Fruit fly (Drosophila melanogaster) whole organism, embryonic: Measurements from ENCODE around the gene VhaAC45RP.

ENCODE experiments used
- Asciz ChIP-seq: fragments of 200-800 bp; sonication (Bioruptor generic); optimal IDR thresholded peaks from 2 replicates; lab custom pipeline; 2017; ENCODE audit warnings: missing biosample characterization, mild to moderate bottlenecking, missing genetic modification characterization, missing genetic modification reagents
- Awh ChIP-seq: fragments of 200-800 bp; sonication (Bioruptor generic); IDR thresholded peaks from 2 replicates; pipeline ENCODE4, ENCODE4 v1.3.6; 2022; ENCODE audit warnings: missing biosample characterization, missing genetic modification characterization
- Bdp1 ChIP-seq: fragments of 200-800 bp; sonication (Bioruptor generic); optimal IDR thresholded peaks from 3 replicates; lab custom pipeline; 2016; ENCODE audit warnings: missing biosample characterization, missing genetic modification characterization
- CG10321 ChIP-seq: fragments of 200-800 bp; sonication (Bioruptor generic); IDR thresholded peaks from 2 replicates; pipeline ENCODE4 v1.3.6; 2022; ENCODE audit warnings: missing biosample characterization, missing genetic modification characterization
- CG10543 ChIP-seq: fragments of 200-800 bp; sonication (Bioruptor generic); optimal IDR thresholded peaks from 3 replicates; lab custom pipeline; 2017; ENCODE audit warnings: missing biosample characterization, mild to moderate bottlenecking, missing genetic modification characterization, moderate library complexity
- CG1233 ChIP-seq: fragments of 200-800 bp; sonication (Bioruptor generic); optimal IDR thresholded peaks from 4 replicates; lab custom pipeline; 2018; ENCODE audit warnings: missing biosample characterization, mild to moderate bottlenecking, missing genetic modification characterization
- CG12391 ChIP-seq: fragments of 200-800 bp; sonication (Bioruptor generic); optimal IDR thresholded peaks from 3 replicates; lab custom pipeline; 2018; ENCODE audit warnings: missing biosample characterization, mild to moderate bottlenecking, missing genetic modification characterization, moderate library complexity
- CG13123 ChIP-seq: fragments of 200-800 bp; sonication (Bioruptor generic); optimal IDR thresholded peaks from 2 replicates; lab custom pipeline; 2016; ENCODE audit warnings: missing biosample characterization, missing genetic modification characterization
- CG14014 ChIP-seq: fragments of 200-800 bp; sonication (Bioruptor generic); IDR thresholded peaks from 2 replicates; pipeline ENCODE4 v1.3.6; 2022; ENCODE audit warnings: missing biosample characterization, missing genetic modification characterization
- CG15011 ChIP-seq: fragments of 200-800 bp; sonication (Bioruptor generic); optimal IDR thresholded peaks from 3 replicates; lab custom pipeline; 2018; ENCODE audit warnings: missing biosample characterization, mild to moderate bottlenecking, missing genetic modification characterization
- CG16813 ChIP-seq: fragments of 200-800 bp; sonication (Bioruptor generic); IDR thresholded peaks from 3 replicates; pipeline ENCODE4 v1.3.6; 2022; ENCODE audit warnings: missing biosample characterization, missing genetic modification characterization; ENCODE audit not compliant: partially characterized antibody
- CG17568 ChIP-seq: fragments of 200-800 bp; sonication (Bioruptor generic); optimal IDR thresholded peaks from 2 replicates; lab custom pipeline; 2018; ENCODE audit warnings: missing biosample characterization, mild to moderate bottlenecking, missing genetic modification characterization, moderate library complexity
- CG18599 ChIP-seq: fragments of 200-800 bp; sonication (Bioruptor generic); optimal IDR thresholded peaks from 3 replicates; lab custom pipeline; 2017; ENCODE audit warnings: missing biosample characterization, missing genetic modification characterization, mild to moderate bottlenecking, moderate library complexity, missing genetic modification reagents
- CG18764 ChIP-seq: fragments of 200-800 bp; sonication (Bioruptor generic); optimal IDR thresholded peaks from 3 replicates; lab custom pipeline; 2016; ENCODE audit warnings: missing biosample characterization, missing genetic modification characterization
- CG2199 ChIP-seq: fragments of 200-800 bp; sonication (Bioruptor generic); IDR thresholded peaks from 3 replicates; pipeline ENCODE4 v1.3.6; 2022; ENCODE audit warnings: missing biosample characterization, missing genetic modification characterization
- CG30020 ChIP-seq: fragments of 200-800 bp; optimal IDR thresholded peaks from 2 replicates; lab custom pipeline; 2019; ENCODE audit warnings: missing biosample characterization, mild to moderate bottlenecking, missing genetic modification characterization, moderate library complexity
- CG32767 ChIP-seq: fragments of 200-800 bp; sonication (Bioruptor generic); IDR thresholded peaks from 2 replicates; pipeline ENCODE4 v1.3.6; 2022; ENCODE audit warnings: missing biosample characterization, missing genetic modification characterization
- CG4360 ChIP-seq: fragments of 200-800 bp; sonication (Bioruptor generic); IDR thresholded peaks from 2 replicates; pipeline ENCODE4 v1.3.6; 2022; ENCODE audit warnings: missing biosample characterization, missing genetic modification characterization
- CG4820 ChIP-seq: fragments of 200-800 bp; sonication (Bioruptor generic); optimal IDR thresholded peaks from 3 replicates; lab custom pipeline; 2016; ENCODE audit warnings: missing biosample characterization, missing genetic modification characterization
- CG6654 ChIP-seq: fragments of 200-800 bp; sonication (Bioruptor generic); optimal IDR thresholded peaks from 2 replicates; lab custom pipeline; 2017; ENCODE audit warnings: missing biosample characterization, mild to moderate bottlenecking, missing genetic modification characterization
- CG7963 ChIP-seq: fragments of 200-800 bp; sonication (Bioruptor generic); IDR thresholded peaks from 3 replicates; pipeline ENCODE4 v1.3.6; 2022; ENCODE audit warnings: missing biosample characterization, missing genetic modification characterization; ENCODE audit not compliant: partially characterized antibody
- CG8281 ChIP-seq: fragments of 200-800 bp; sonication (Bioruptor generic); optimal IDR thresholded peaks from 2 replicates; lab custom pipeline; 2018; ENCODE audit warnings: missing biosample characterization, mild to moderate bottlenecking, missing genetic modification characterization, moderate library complexity
- Camta ChIP-seq: fragments of 200-800 bp; sonication (Bioruptor generic); optimal IDR thresholded peaks from 2 replicates; lab custom pipeline; 2016; ENCODE audit warnings: missing biosample characterization, missing genetic modification characterization
- Dip3 ChIP-seq: fragments of 200-800 bp; sonication (Bioruptor generic); optimal IDR thresholded peaks from 3 replicates; lab custom pipeline; 2016; ENCODE audit warnings: missing biosample characterization, missing genetic modification characterization
- Ets65A ChIP-seq: fragments of 200-800 bp; sonication (Bioruptor generic); peaks from one replicate; lab custom pipeline; 2016; ENCODE audit warnings: missing biosample characterization, missing genetic modification characterization
- Fer1 ChIP-seq: fragments of 200-800 bp; sonication (Bioruptor generic); optimal IDR thresholded peaks from 2 replicates; lab custom pipeline; 2017; ENCODE audit warnings: missing biosample characterization, mild to moderate bottlenecking, missing genetic modification characterization
- H2.0 ChIP-seq: fragments of 200-800 bp; sonication (Bioruptor generic); IDR thresholded peaks from 2 replicates; pipeline ENCODE4 v1.3.6; 2022; ENCODE audit warnings: missing biosample characterization, missing genetic modification characterization
- Hand ChIP-seq: fragments of 200-800 bp; sonication (Bioruptor generic); optimal IDR thresholded peaks from 2 replicates; lab custom pipeline; 2017; ENCODE audit warnings: mild to moderate bottlenecking, missing biosample characterization, missing genetic modification reagents, missing genetic modification characterization
- Hmr ChIP-seq: fragments of 200-800 bp; sonication (Bioruptor generic); optimal IDR thresholded peaks from 3 replicates; lab custom pipeline; 2017; ENCODE audit warnings: mild to moderate bottlenecking, missing biosample characterization, missing genetic modification reagents, missing genetic modification characterization
- MTF-1 ChIP-seq: fragments of 200-800 bp; sonication (Bioruptor generic); optimal IDR thresholded peaks from 2 replicates; lab custom pipeline; 2018; ENCODE audit warnings: missing biosample characterization, mild to moderate bottlenecking, missing genetic modification characterization, borderline replicate concordance
- Mad ChIP-seq: fragments of 200-800 bp; sonication (Bioruptor generic); optimal IDR thresholded peaks from 2 replicates; lab custom pipeline; 2016; ENCODE audit warnings: missing biosample characterization, missing genetic modification characterization
- Max ChIP-seq: fragments of 200-800 bp; sonication (Bioruptor generic); optimal IDR thresholded peaks from 2 replicates; lab custom pipeline; 2016; ENCODE audit warnings: missing biosample characterization, mild to moderate bottlenecking, missing genetic modification characterization
- Med ChIP-seq: fragments of 200-800 bp; sonication (Bioruptor generic); peaks from one replicate; lab custom pipeline; 2016; ENCODE audit warnings: missing biosample characterization, missing genetic modification characterization, mild to moderate bottlenecking, inconsistent platforms, moderate library complexity
- Ptx1 ChIP-seq: fragments of 200-800 bp; sonication (Bioruptor generic); IDR thresholded peaks from 2 replicates; pipeline ENCODE4 v1.3.6; 2022; ENCODE audit warnings: missing biosample characterization, missing genetic modification characterization
- abd-A ChIP-seq: fragments of 200-800 bp; sonication (Bioruptor generic); optimal IDR thresholded peaks from 3 replicates; lab custom pipeline; 2019; ENCODE audit warnings: missing biosample characterization, mild to moderate bottlenecking, missing genetic modification characterization, moderate library complexity
- ato ChIP-seq: fragments of 200-800 bp; sonication (Bioruptor generic); IDR thresholded peaks from 2 replicates; pipeline ENCODE4 v1.3.6; 2022; ENCODE audit warnings: missing biosample characterization, missing genetic modification characterization; ENCODE audit not compliant: partially characterized antibody
- btn ChIP-seq: fragments of 200-800 bp; sonication (Bioruptor generic); optimal IDR thresholded peaks from 2 replicates; lab custom pipeline; 2016; ENCODE audit warnings: missing biosample characterization, missing genetic modification characterization
- cg ChIP-seq: fragments of 200-800 bp; sonication (Bioruptor generic); optimal IDR thresholded peaks from 3 replicates; lab custom pipeline; 2019; ENCODE audit warnings: missing biosample characterization, mild to moderate bottlenecking, missing genetic modification characterization, moderate library complexity
- danr ChIP-seq: fragments of 200-800 bp; sonication (Bioruptor generic); IDR thresholded peaks from 2 replicates; pipeline ENCODE4 v1.3.6; 2022; ENCODE audit warnings: missing biosample characterization, missing genetic modification characterization
- dmrt11E ChIP-seq: fragments of 200-800 bp; sonication (Bioruptor generic); optimal IDR thresholded peaks from 3 replicates; lab custom pipeline; 2018; ENCODE audit warnings: missing biosample characterization, mild to moderate bottlenecking, missing genetic modification characterization, moderate library complexity
- gce ChIP-seq: fragments of 200-800 bp; sonication (Bioruptor generic); IDR thresholded peaks from 3 replicates; pipeline ENCODE4 v1.3.6; 2022; ENCODE audit warnings: missing biosample characterization, missing genetic modification characterization
- kni ChIP-seq: fragments of 200-800 bp; sonication (Bioruptor generic); optimal IDR thresholded peaks from 3 replicates; lab custom pipeline; 2017; ENCODE audit warnings: mild to moderate bottlenecking, missing biosample characterization, missing genetic modification reagents, missing genetic modification characterization
- lmd ChIP-seq: fragments of 200-800 bp; sonication (Bioruptor generic); IDR thresholded peaks from 2 replicates; pipeline ENCODE4 v1.3.6; 2022; ENCODE audit warnings: missing biosample characterization, missing genetic modification characterization
- maf-S ChIP-seq: fragments of 200-800 bp; sonication (Bioruptor generic); optimal IDR thresholded peaks from 2 replicates; lab custom pipeline; 2016; ENCODE audit warnings: missing biosample characterization, missing genetic modification characterization
- nerfin-1 ChIP-seq: fragments of 200-800 bp; sonication (Bioruptor generic); optimal IDR thresholded peaks from 3 replicates; lab custom pipeline; 2019; ENCODE audit warnings: missing biosample characterization, mild to moderate bottlenecking, missing genetic modification characterization, moderate library complexity
- scrt ChIP-seq: fragments of 200-800 bp; sonication (Bioruptor generic); optimal IDR thresholded peaks from 2 replicates; lab custom pipeline; 2018; ENCODE audit warnings: missing biosample characterization, mild to moderate bottlenecking, missing genetic modification characterization, moderate library complexity
- sd ChIP-seq: fragments of 200-800 bp; sonication (Bioruptor generic); optimal IDR thresholded peaks from 3 replicates; lab custom pipeline; 2018; ENCODE audit warnings: missing biosample characterization, mild to moderate bottlenecking, missing genetic modification characterization, moderate library complexity
- slbo ChIP-seq: fragments of 200-800 bp; sonication (Bioruptor generic); IDR thresholded peaks from 2 replicates; pipeline ENCODE4 v1.3.6; 2022; ENCODE audit warnings: missing biosample characterization, missing genetic modification characterization
- trem ChIP-seq: fragments of 200-800 bp; optimal IDR thresholded peaks from 3 replicates; lab custom pipeline; 2019; ENCODE audit warnings: missing biosample characterization, mild to moderate bottlenecking, missing genetic modification characterization, moderate library complexity
- wdn ChIP-seq: fragments of 200-800 bp; sonication (Bioruptor generic); IDR thresholded peaks from 2 replicates; pipeline ENCODE4 v1.3.6; 2022; ENCODE audit warnings: missing biosample characterization, missing genetic modification characterization
- zen ChIP-seq: fragments of 200-800 bp; sonication (Bioruptor generic); optimal IDR thresholded peaks from 3 replicates; lab custom pipeline; 2018; ENCODE audit warnings: missing biosample characterization, mild to moderate bottlenecking, missing genetic modification characterization, moderate library complexity

The VhaAC45RP gene

dm6 chr3R:30189836-30190235, 23.6 kb upstream of the VhaAC45RP start (continued):
- no peak for TF ChIP-seq CG10543
- no peak for TF ChIP-seq cg (GFP tag; lab: Kevin White, UChicago)
- peak; percentile 47 for TF ChIP-seq scrt (GFP tag; lab: Kevin White, UChicago)
- peak; percentile 55 for TF ChIP-seq Dip3 (GFP tag; lab: Kevin White, UChicago)
- peak; percentile 70; the same call in 1 of the 2 replicates for TF ChIP-seq danr (GFP tag; lab: Robert Waterston, UW)
- no peak for TF ChIP-seq CG10321 (GFP tag; lab: Robert Waterston, UW)
- TF ChIP-seq sd: peak; percentile 9
- peak; percentile 67 for TF ChIP-seq CG32767
- peak; percentile 35 for TF ChIP-seq CG18764 (GFP tag; lab: Kevin White, UChicago)
- TF ChIP-seq CG14014 (GFP tag; lab: Robert Waterston, UW): peak; percentile 79
- TF ChIP-seq Med (GFP tag; lab: Kevin White, UChicago): peak; percentile 95
- TF ChIP-seq Max (GFP tag; lab: Kevin White, UChicago): no peak
- peak; percentile 39 for TF ChIP-seq maf-S
- TF ChIP-seq Bdp1 (GFP tag; lab: Kevin White, UChicago): peak; percentile 43
- TF ChIP-seq wdn: peak; percentile 41; the same call in 1 of the 2 replicates
- TF ChIP-seq Asciz (GFP tag; lab: Kevin White, UChicago): peak; percentile 76
- TF ChIP-seq dmrt11E (tag; lab: Kevin White, UChicago): peak; percentile 48
- peak; percentile 70 for TF ChIP-seq CG18599 (GFP tag; lab: Kevin White, UChicago)
- peak; percentile 78 for TF ChIP-seq Fer1 (GFP tag; lab: Kevin White, UChicago)
- peak; percentile 85 for TF ChIP-seq lmd (GFP tag; lab: Robert Waterston, UW)
- no peak for TF ChIP-seq btn (GFP tag; lab: Kevin White, UChicago)
- peak; percentile 90 for TF ChIP-seq Ets65A (GFP tag; lab: Kevin White, UChicago)
- no peak for TF ChIP-seq Hand (GFP tag; lab: Kevin White, UChicago)
- TF ChIP-seq zen (tag; lab: Kevin White, UChicago): peak; percentile 43
- TF ChIP-seq trem (tag; lab: Kevin White, UChicago): peak; percentile 35
- no peak for TF ChIP-seq abd-A (tag; lab: Kevin White, UChicago)
- peak; percentile 64 for TF ChIP-seq CG12391 (tag; lab: Kevin White, UChicago)
- peak; percentile 64 for TF ChIP-seq CG4360
- TF ChIP-seq MTF-1 (GFP tag; lab: Kevin White, UChicago): no peak
- TF ChIP-seq Mad (GFP tag; lab: Kevin White, UChicago): no peak
- TF ChIP-seq Awh: peak; percentile 77
- TF ChIP-seq nerfin-1 (tag; lab: Kevin White, UChicago): peak; percentile 58
- peak; percentile 52 for TF ChIP-seq Hmr (GFP tag; lab: Kevin White, UChicago)
- TF ChIP-seq slbo (GFP tag; lab: Robert Waterston, UW): peak; percentile 83
- TF ChIP-seq Ptx1 (GFP tag; lab: Robert Waterston, UW): peak; percentile 87
- peak; percentile 2 for TF ChIP-seq CG30020
- peak; percentile 77 for TF ChIP-seq CG4820 (GFP tag; lab: Kevin White, UChicago)
- no peak for TF ChIP-seq Camta (GFP tag; lab: Kevin White, UChicago)
- peak; percentile 20 for TF ChIP-seq CG6654 (GFP tag; lab: Kevin White, UChicago)
- TF ChIP-seq CG2199 (GFP tag; lab: Robert Waterston, UW): no peak
- TF ChIP-seq CG7963 (GFP tag; lab: Robert Waterston, UW): no peak
- peak; percentile 18 for TF ChIP-seq CG13123 (GFP tag; lab: Kevin White, UChicago)
- TF ChIP-seq CG17568: peak; percentile 30
- no peak for TF ChIP-seq kni (GFP tag; lab: Kevin White, UChicago)
- peak; percentile 73 for TF ChIP-seq H2.0 (GFP tag; lab: Robert Waterston, UW)
- TF ChIP-seq CG1233 (GFP tag; lab: Kevin White, UChicago): peak; percentile 54
- TF ChIP-seq CG16813 (GFP tag; lab: Robert Waterston, UW): no peak
- peak; percentile 33 for TF ChIP-seq CG8281 (tag; lab: Kevin White, UChicago)
- peak; percentile 75; the same call in 1 of the 3 replicates for TF ChIP-seq gce (GFP tag; lab: Robert Waterston, UW)
- TF ChIP-seq CG15011 (GFP tag; lab: Kevin White, UChicago): peak; percentile 18
- no peak for TF ChIP-seq ato (GFP tag; lab: Robert Waterston, UW)
